Fruit fly (Drosophila melanogaster) whole organism, embryonic: ENCODE measurements around the gene CG3984.

Experiments used
- Abd-B ChIP-seq: fragments of 200-800 bp; sonication (Bioruptor generic); optimal IDR thresholded peaks from 2 replicates; lab custom pipeline; 2018; ENCODE audit warnings: missing biosample characterization, mild to moderate bottlenecking, missing genetic modification characterization, moderate library complexity
- Atf6 ChIP-seq: fragments of 200-800 bp; sonication (Bioruptor generic); IDR thresholded peaks from 2 replicates; pipeline ENCODE4 v1.3.6; 2022; ENCODE audit warnings: missing biosample characterization, missing genetic modification characterization
- C15 ChIP-seq: fragments of 200-800 bp; sonication (Bioruptor generic); IDR thresholded peaks from 3 replicates; pipeline ENCODE4 v1.3.6; 2022; ENCODE audit warnings: missing biosample characterization, missing genetic modification characterization
- CG11560 ChIP-seq: fragments of 200-800 bp; sonication (Bioruptor generic); IDR thresholded peaks from 3 replicates; pipeline ENCODE4 v1.3.6; 2022; ENCODE audit warnings: missing biosample characterization, missing genetic modification characterization
- CG14860 ChIP-seq: fragments of 200-800 bp; sonication (Bioruptor generic); IDR thresholded peaks from 3 replicates; pipeline ENCODE4 v1.3.6; 2022; ENCODE audit warnings: missing biosample characterization, missing genetic modification characterization; ENCODE audit not compliant: partially characterized antibody
- CG1603 ChIP-seq: fragments of 200-800 bp; sonication (Bioruptor generic); optimal IDR thresholded peaks from 2 replicates; lab custom pipeline; 2019; ENCODE audit warnings: missing biosample characterization, mild to moderate bottlenecking, missing genetic modification characterization, moderate library complexity
- CG17385 ChIP-seq: fragments of 200-800 bp; sonication (Bioruptor generic); optimal IDR thresholded peaks from 3 replicates; lab custom pipeline; 2018; ENCODE audit warnings: missing biosample characterization, mild to moderate bottlenecking, missing genetic modification characterization
- CG17612 ChIP-seq: fragments of 200-800 bp; sonication (Bioruptor generic); IDR thresholded peaks from 2 replicates; pipeline ENCODE4 v1.3.6; 2022; ENCODE audit warnings: missing biosample characterization, missing genetic modification characterization
- CG18011 ChIP-seq: fragments of 200-800 bp; sonication (Bioruptor generic); optimal IDR thresholded peaks from 2 replicates; lab custom pipeline; 2017; ENCODE audit warnings: missing biosample characterization, missing genetic modification characterization, mild to moderate bottlenecking, moderate library complexity, missing genotype
- CG18262 ChIP-seq: fragments of 200-800 bp; optimal IDR thresholded peaks from 3 replicates; lab custom pipeline; 2019; ENCODE audit warnings: missing biosample characterization, mild to moderate bottlenecking, missing genetic modification characterization, moderate library complexity
- CG2202 ChIP-seq: fragments of 200-800 bp; sonication (Bioruptor generic); optimal IDR thresholded peaks from 2 replicates; lab custom pipeline; 2018; ENCODE audit warnings: missing biosample characterization, mild to moderate bottlenecking, missing genetic modification characterization
- CG31365 ChIP-seq: fragments of 200-800 bp; sonication (Bioruptor generic); optimal IDR thresholded peaks from 2 replicates; lab custom pipeline; 2018; ENCODE audit warnings: missing biosample characterization, mild to moderate bottlenecking, missing genetic modification characterization
- CG42726 ChIP-seq: fragments of 200-800 bp; sonication (Bioruptor generic); IDR thresholded peaks from 2 replicates; pipeline ENCODE4 v1.3.6; 2022; ENCODE audit warnings: missing biosample characterization, missing genetic modification characterization; ENCODE audit not compliant: partially characterized antibody
- CG43689 ChIP-seq: fragments of 200-800 bp; sonication (Bioruptor generic); IDR thresholded peaks from 2 replicates; pipeline ENCODE4 v1.3.6; 2022; ENCODE audit warnings: missing biosample characterization, missing genetic modification characterization
- CG6654 ChIP-seq: fragments of 200-800 bp; sonication (Bioruptor generic); optimal IDR thresholded peaks from 2 replicates; lab custom pipeline; 2017; ENCODE audit warnings: missing biosample characterization, mild to moderate bottlenecking, missing genetic modification characterization
- CG6765 ChIP-seq: fragments of 200-800 bp; sonication (Bioruptor generic); optimal IDR thresholded peaks from 3 replicates; lab custom pipeline; 2017; ENCODE audit warnings: missing biosample characterization, mild to moderate bottlenecking, missing genetic modification characterization
- Camta ChIP-seq: fragments of 200-800 bp; sonication (Bioruptor generic); optimal IDR thresholded peaks from 2 replicates; lab custom pipeline; 2016; ENCODE audit warnings: missing biosample characterization, missing genetic modification characterization
- CkIIα-i1 ChIP-seq: fragments of 200-800 bp; sonication (Bioruptor generic); IDR thresholded peaks from 2 replicates; pipeline ENCODE4 v1.3.6; 2022; ENCODE audit warnings: missing biosample characterization, missing genetic modification characterization
- Dfd ChIP-seq, 2 experiments: fragments of >200 bp; optimal IDR thresholded peaks; 2 replicates each; lab custom pipeline; 2017; ENCODE audit warnings: missing biosample characterization in 2 of 2, missing genetic modification characterization in 2 of 2
- Doc2 ChIP-seq: fragments of 200-800 bp; sonication (Bioruptor generic); IDR thresholded peaks from 2 replicates; pipeline ENCODE4 v1.3.6; 2022; ENCODE audit warnings: missing biosample characterization, missing genetic modification characterization
- H15 ChIP-seq: fragments of 200-800 bp; sonication (Bioruptor generic); IDR thresholded peaks from 3 replicates; pipeline ENCODE4 v1.3.6; 2022; ENCODE audit warnings: missing biosample characterization, missing genetic modification characterization
- HmgZ ChIP-seq: fragments of 200-800 bp; sonication (Bioruptor generic); optimal IDR thresholded peaks from 2 replicates; lab custom pipeline; 2018; ENCODE audit warnings: missing biosample characterization, mild to moderate bottlenecking, missing genetic modification characterization
- Myb ChIP-seq: fragments of 200-800 bp; sonication (Bioruptor generic); optimal IDR thresholded peaks from 2 replicates; lab custom pipeline; 2016; ENCODE audit warnings: missing biosample characterization, missing genetic modification characterization
- Scr ChIP-seq: fragments of 200-800 bp; sonication (Bioruptor generic); IDR thresholded peaks from 2 replicates; pipeline ENCODE4 v1.3.6; 2022; ENCODE audit warnings: missing biosample characterization, missing genetic modification characterization; ENCODE audit not compliant: partially characterized antibody
- Spps ChIP-seq: fragments of 200-800 bp; sonication (Bioruptor generic); optimal IDR thresholded peaks from 2 replicates; lab custom pipeline; 2018; ENCODE audit warnings: missing biosample characterization, mild to moderate bottlenecking, missing genetic modification characterization
- Sry-β ChIP-seq: fragments of 200-800 bp; sonication (Bioruptor generic); optimal IDR thresholded peaks from 2 replicates; lab custom pipeline; 2018; ENCODE audit warnings: missing biosample characterization, mild to moderate bottlenecking, missing genetic modification characterization, moderate library complexity
- Sry-δ ChIP-seq: fragments of 200-800 bp; sonication (Bioruptor generic); optimal IDR thresholded peaks from 2 replicates; lab custom pipeline; 2016; ENCODE audit warnings: missing biosample characterization, missing genetic modification characterization
- Usf ChIP-seq: fragments of 200-800 bp; sonication (Bioruptor generic); optimal IDR thresholded peaks from 2 replicates; lab custom pipeline; 2017; ENCODE audit warnings: missing genotype, missing biosample characterization, missing genetic modification characterization
- Vsx1 ChIP-seq: fragments of 200-800 bp; sonication (Bioruptor generic); optimal IDR thresholded peaks from 2 replicates; lab custom pipeline; 2017; ENCODE audit warnings: missing biosample characterization, mild to moderate bottlenecking, missing genetic modification characterization, missing genetic modification reagents
- YL-1 ChIP-seq: fragments of 200-800 bp; sonication (Bioruptor generic); optimal IDR thresholded peaks from 3 replicates; lab custom pipeline; 2017; ENCODE audit warnings: missing biosample characterization, mild to moderate bottlenecking, missing genetic modification characterization
- ara ChIP-seq: fragments of 200-800 bp; sonication (Bioruptor generic); IDR thresholded peaks from 2 replicates; pipeline ENCODE4 v1.3.6; 2022; ENCODE audit warnings: missing biosample characterization, missing genetic modification characterization
- az2 ChIP-seq: fragments of 200-800 bp; sonication (Bioruptor generic); optimal IDR thresholded peaks from 3 replicates; lab custom pipeline; 2016; ENCODE audit warnings: missing biosample characterization, missing genetic modification characterization
- bbx ChIP-seq: fragments of 200-800 bp; sonication (Bioruptor generic); IDR thresholded peaks from 2 replicates; pipeline ENCODE4 v1.3.6; 2022; ENCODE audit warnings: missing biosample characterization, missing genetic modification characterization; ENCODE audit not compliant: partially characterized antibody
- chn ChIP-seq: fragments of 200-800 bp; sonication (Bioruptor generic); optimal IDR thresholded peaks from 2 replicates; lab custom pipeline; 2016; ENCODE audit warnings: missing biosample characterization, missing genetic modification characterization
- eve ChIP-seq, 2 experiments: fragments of >200 bp; optimal IDR thresholded peaks; 2 replicates each; lab custom pipeline; 2017; ENCODE audit warnings: missing biosample characterization in 2 of 2, missing genetic modification characterization in 2 of 2
- gcm ChIP-seq: fragments of 200-800 bp; sonication (Bioruptor generic); optimal IDR thresholded peaks from 2 replicates; lab custom pipeline; 2019; ENCODE audit warnings: missing biosample characterization, mild to moderate bottlenecking, missing genetic modification characterization, moderate library complexity
- gfzf ChIP-seq: fragments of 200-800 bp; sonication (Bioruptor generic); optimal IDR thresholded peaks from 2 replicates; lab custom pipeline; 2016; ENCODE audit warnings: missing biosample characterization, mild to moderate bottlenecking, missing genetic modification characterization, moderate library complexity
- grau ChIP-seq: fragments of 200-800 bp; optimal IDR thresholded peaks from 3 replicates; lab custom pipeline; 2019; ENCODE audit warnings: missing biosample characterization, mild to moderate bottlenecking, missing genetic modification characterization, moderate library complexity
- gsb ChIP-seq: fragments of 200-800 bp; sonication (Bioruptor generic); IDR thresholded peaks from 2 replicates; pipeline ENCODE4 v1.3.6; 2022; ENCODE audit warnings: missing biosample characterization, missing genetic modification characterization
- lola ChIP-seq, 3 experiments: fragments of >200 bp in 2 of 3; fragments of 200-800 bp in 1 of 3; sonication (Bioruptor generic) in 1 of 3; optimal IDR thresholded peaks; 2 replicates each; lab custom pipeline; 2017 to 2019; ENCODE audit warnings: missing biosample characterization in 3 of 3, missing genetic modification characterization in 3 of 3, mild to moderate bottlenecking in 1 of 3, moderate library complexity in 1 of 3
- luna ChIP-seq: fragments of 200-800 bp; sonication (Bioruptor generic); optimal IDR thresholded peaks from 2 replicates; lab custom pipeline; 2016; ENCODE audit warnings: missing biosample characterization, missing genetic modification characterization
- nerfin-1 ChIP-seq: fragments of 200-800 bp; sonication (Bioruptor generic); optimal IDR thresholded peaks from 3 replicates; lab custom pipeline; 2019; ENCODE audit warnings: missing biosample characterization, mild to moderate bottlenecking, missing genetic modification characterization, moderate library complexity
- nmo ChIP-seq: fragments of 200-800 bp; sonication (Bioruptor generic); optimal IDR thresholded peaks from 2 replicates; lab custom pipeline; 2018; ENCODE audit warnings: missing biosample characterization, mild to moderate bottlenecking, missing genetic modification characterization, moderate library complexity
- org-1 ChIP-seq: fragments of 200-800 bp; sonication (Bioruptor generic); optimal IDR thresholded peaks from 2 replicates; lab custom pipeline; 2017; ENCODE audit warnings: missing biosample characterization, missing genetic modification characterization
- schlank ChIP-seq: fragments of 200-800 bp; sonication (Bioruptor generic); optimal IDR thresholded peaks from 2 replicates; lab custom pipeline; 2018; ENCODE audit warnings: missing biosample characterization, mild to moderate bottlenecking, missing genetic modification characterization
- shn ChIP-seq: fragments of 200-800 bp; sonication (Bioruptor generic); optimal IDR thresholded peaks from 3 replicates; lab custom pipeline; 2016; ENCODE audit warnings: missing biosample characterization, missing genetic modification characterization
- sisA ChIP-seq: fragments of 200-800 bp; sonication (Bioruptor generic); IDR thresholded peaks from 2 replicates; pipeline ENCODE4 v1.3.6; 2022; ENCODE audit warnings: missing biosample characterization, missing genetic modification characterization
- slp2 ChIP-seq: fragments of 200-800 bp; sonication (Bioruptor generic); optimal IDR thresholded peaks from 2 replicates; lab custom pipeline; 2016; ENCODE audit warnings: missing biosample characterization, missing genetic modification characterization
- stwl ChIP-seq: fragments of 200-800 bp; sonication (Bioruptor generic); optimal IDR thresholded peaks from 3 replicates; lab custom pipeline; 2018; ENCODE audit warnings: missing biosample characterization, mild to moderate bottlenecking, missing genetic modification characterization, moderate library complexity
- unpg ChIP-seq: fragments of 200-800 bp; sonication (Bioruptor generic); optimal IDR thresholded peaks from 3 replicates; lab custom pipeline; 2018; ENCODE audit warnings: missing biosample characterization, mild to moderate bottlenecking, missing genetic modification characterization, moderate library complexity

Gene CG3984

DNA sequence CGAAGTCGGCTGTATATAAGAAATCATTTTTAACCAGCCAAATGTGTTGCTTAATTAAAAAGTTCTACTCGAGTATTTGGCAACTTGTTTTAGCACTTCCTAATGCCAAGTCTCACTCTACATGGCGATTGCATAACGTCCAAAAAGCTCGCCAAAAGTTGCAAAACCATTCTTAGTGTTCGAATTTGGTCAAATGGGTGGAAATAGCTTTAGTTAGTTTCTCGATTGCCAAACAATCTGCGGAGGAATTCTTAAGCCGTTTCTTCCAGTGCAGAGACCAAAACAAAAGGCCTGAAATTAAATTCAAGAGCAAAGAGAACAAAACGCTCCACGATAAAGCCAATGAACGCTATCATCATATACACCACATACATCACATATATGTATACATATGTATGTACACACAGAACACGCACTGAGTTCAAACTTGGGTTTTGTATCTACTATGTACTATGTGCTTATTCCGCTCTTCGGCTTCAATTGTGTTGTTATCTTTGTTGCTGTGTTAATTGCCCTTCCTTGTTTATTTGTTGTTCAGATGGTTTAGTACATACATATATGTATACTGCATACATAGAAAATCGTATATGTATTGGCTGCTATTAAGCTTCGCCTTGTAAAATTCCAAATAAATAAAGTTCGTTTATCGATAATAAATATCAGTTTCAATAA lies 47.6 kb upstream of the CG3984 start (continued):
- TF ChIP-seq shn (GFP tag; lab: Kevin White, UChicago) (no peak), H15 (no peak), unpg (GFP tag; lab: Kevin White, UChicago) (peak; percentile 27), schlank (no peak), gfzf (GFP tag; lab: Kevin White, UChicago) (no peak), CG43689 (no peak), sisA (GFP tag; lab: Robert Waterston, UW) (peak; percentile 16; the same call in 1 of the 2 replicates), slp2 (no peak), YL-1 (GFP tag; lab: Kevin White, UChicago) (peak; percentile 8), Atf6 (GFP tag; lab: Robert Waterston, UW) (0 out of 2 replicates have a peak, but pooled peaks have one; percentile 6), nerfin-1 (tag; lab: Kevin White, UChicago) (peak; percentile 31), CG18011 (GFP tag; lab: Kevin White, UChicago) (no peak), stwl (tag; lab: Kevin White, UChicago) (peak; percentile 5), grau (tag; lab: Kevin White, UChicago) (peak; percentile 29), CG1603 (tag; lab: Kevin White, UChicago) (no peak), Doc2 (GFP tag; lab: Robert Waterston, UW) (no peak), eve (GFP tag; optimal IDR thresholded peaks at IDR 0.05; lab: Kevin White, UChicago) (peak in 1 of 2 experiments; percentile 40), gcm (GFP tag; lab: Kevin White, UChicago) (peak; percentile 26), CG42726 (GFP tag; lab: Robert Waterston, UW) (no peak), bbx (GFP tag; lab: Robert Waterston, UW) (no peak), Usf (GFP tag; lab: Kevin White, UChicago) (no peak), CG11560 (tag; lab: Robert Waterston, UW) (no peak), az2 (GFP tag; lab: Kevin White, UChicago) (no peak), Scr (no peak), CG31365 (tag; lab: Kevin White, UChicago) (peak; percentile 48), luna (no peak), CG14860 (no peak), HmgZ (peak; percentile 61), gsb (GFP tag; lab: Robert Waterston, UW) (no peak), lola (GFP tag; optimal IDR thresholded peaks at IDR 0.05; lab: Kevin White, UChicago) (peak in 1 of 3 experiments; percentile 4), Sry-δ (GFP tag; lab: Kevin White, UChicago) (no peak), nmo (GFP tag; lab: Kevin White, UChicago) (no peak), Myb (no peak), chn (GFP tag; lab: Kevin White, UChicago) (peak; percentile 39), CG2202 (tag; lab: Kevin White, UChicago) (peak; percentile 70), CG17612 (GFP tag; lab: Robert Waterston, UW) (no peak), CG17385 (GFP tag; lab: Kevin White, UChicago) (peak; percentile 42), C15 (GFP tag; lab: Robert Waterston, UW) (no peak), Camta (peak; percentile 10), Vsx1 (peak; percentile 60), Dfd (GFP tag; optimal IDR thresholded peaks at IDR 0.05; lab: Kevin White, UChicago) (no peak), CG6765 (GFP tag; lab: Kevin White, UChicago) (no peak), CkIIα-i1 (GFP tag; lab: Robert Waterston, UW) (no peak), org-1 (GFP tag; lab: Kevin White, UChicago) (no peak), CG18262 (tag; lab: Kevin White, UChicago) (peak; percentile 19), ara (no peak), Sry-β (no peak), Abd-B (GFP tag; lab: Kevin White, UChicago) (no peak), CG6654 (no peak), Spps (tag; lab: Kevin White, UChicago) (peak; percentile 8)
